Fruit fly (Drosophila melanogaster) whole organism, embryonic: Measurements from ENCODE around the gene CG8097.

ENCODE experiments used
- Abd-B ChIP-seq: fragments of 200-800 bp; sonication (Bioruptor generic); optimal IDR thresholded peaks from 2 replicates; lab custom pipeline; 2018; ENCODE audit warnings: missing biosample characterization, mild to moderate bottlenecking, missing genetic modification characterization, moderate library complexity
- Asciz ChIP-seq: fragments of 200-800 bp; sonication (Bioruptor generic); optimal IDR thresholded peaks from 2 replicates; lab custom pipeline; 2017; ENCODE audit warnings: missing biosample characterization, mild to moderate bottlenecking, missing genetic modification characterization, missing genetic modification reagents
- Atf3 ChIP-seq: fragments of 200-800 bp; sonication (Bioruptor generic); optimal IDR thresholded peaks from 3 replicates; lab custom pipeline; 2016; ENCODE audit warnings: missing biosample characterization, missing genetic modification characterization
- Awh ChIP-seq: fragments of 200-800 bp; sonication (Bioruptor generic); IDR thresholded peaks from 2 replicates; pipeline ENCODE4, ENCODE4 v1.3.6; 2022; ENCODE audit warnings: missing biosample characterization, missing genetic modification characterization
- CG10462 ChIP-seq: fragments of 200-800 bp; sonication (Bioruptor generic); optimal IDR thresholded peaks from 2 replicates; lab custom pipeline; 2016; ENCODE audit warnings: missing biosample characterization, missing genetic modification characterization
- CG1233 ChIP-seq: fragments of 200-800 bp; sonication (Bioruptor generic); optimal IDR thresholded peaks from 4 replicates; lab custom pipeline; 2018; ENCODE audit warnings: missing biosample characterization, mild to moderate bottlenecking, missing genetic modification characterization
- CG14710 ChIP-seq: fragments of 200-800 bp; sonication (Bioruptor generic); optimal IDR thresholded peaks from 3 replicates; lab custom pipeline; 2019; ENCODE audit warnings: missing biosample characterization, mild to moderate bottlenecking, missing genetic modification characterization, moderate library complexity
- CG17912 ChIP-seq: fragments of 200-800 bp; sonication (Bioruptor generic); optimal IDR thresholded peaks from 2 replicates; lab custom pipeline; 2018; ENCODE audit warnings: missing biosample characterization, mild to moderate bottlenecking, missing genetic modification characterization
- CG31441 ChIP-seq: fragments of 200-800 bp; sonication (Bioruptor generic); IDR thresholded peaks from 2 replicates; pipeline ENCODE4 v1.3.6; 2022; ENCODE audit warnings: missing biosample characterization, missing genetic modification characterization
- CG32532 ChIP-seq: fragments of 200-800 bp; sonication (Bioruptor generic); IDR thresholded peaks from 2 replicates; pipeline ENCODE4 v1.3.6; 2022; ENCODE audit warnings: missing biosample characterization, missing genetic modification characterization
- CG32767 ChIP-seq: fragments of 200-800 bp; sonication (Bioruptor generic); IDR thresholded peaks from 2 replicates; pipeline ENCODE4 v1.3.6; 2022; ENCODE audit warnings: missing biosample characterization, missing genetic modification characterization
- CG6854 ChIP-seq: fragments of 200-800 bp; sonication (Bioruptor generic); optimal IDR thresholded peaks from 3 replicates; lab custom pipeline; 2017; ENCODE audit warnings: missing biosample characterization, mild to moderate bottlenecking, missing genetic modification characterization
- CG8290 ChIP-seq, 3 experiments: fragments of 200-800 bp; sonication (Bioruptor generic); optimal IDR thresholded peaks; 2 replicates each; lab custom pipeline; 2016 to 2019; ENCODE audit warnings: missing biosample characterization in 3 of 3, missing genetic modification characterization in 3 of 3, mild to moderate bottlenecking in 2 of 3, moderate library complexity in 1 of 3
- CoRest ChIP-seq: fragments of 200-800 bp; sonication (Bioruptor generic); optimal IDR thresholded peaks from 3 replicates; lab custom pipeline; 2018; ENCODE audit warnings: missing biosample characterization, mild to moderate bottlenecking, missing genetic modification characterization, moderate library complexity
- D19A ChIP-seq: fragments of 200-800 bp; optimal IDR thresholded peaks from 3 replicates; lab custom pipeline; 2019; ENCODE audit warnings: missing biosample characterization, mild to moderate bottlenecking, missing genetic modification characterization, moderate library complexity
- Deaf1 ChIP-seq: fragments of 200-800 bp; optimal IDR thresholded peaks from 3 replicates; lab custom pipeline; 2019; ENCODE audit warnings: missing biosample characterization, mild to moderate bottlenecking, missing genetic modification characterization, moderate library complexity
- E2f2 ChIP-seq: fragments of 200-800 bp; sonication (Bioruptor generic); IDR thresholded peaks from 2 replicates; pipeline ENCODE4 v1.3.6; 2022; ENCODE audit warnings: missing biosample characterization, missing genetic modification characterization
- Elba2 ChIP-seq: fragments of 200-800 bp; sonication (Bioruptor generic); optimal IDR thresholded peaks from 3 replicates; lab custom pipeline; 2016; ENCODE audit warnings: missing biosample characterization, missing genetic modification characterization
- HHEX ChIP-seq: fragments of 200-800 bp; sonication (Bioruptor generic); optimal IDR thresholded peaks from 3 replicates; lab custom pipeline; 2017; ENCODE audit warnings: missing biosample characterization, mild to moderate bottlenecking, missing genetic modification characterization, missing genetic modification reagents
- HLH3B ChIP-seq: fragments of 200-800 bp; sonication (Bioruptor generic); IDR thresholded peaks from 2 replicates; pipeline ENCODE4 v1.3.6; 2022; ENCODE audit warnings: missing biosample characterization, missing genetic modification characterization
- MESR4 ChIP-seq: fragments of 200-800 bp; sonication (Bioruptor generic); optimal IDR thresholded peaks from 2 replicates; lab custom pipeline; 2018; ENCODE audit warnings: missing biosample characterization, mild to moderate bottlenecking, missing genetic modification characterization, moderate library complexity
- MTF-1 ChIP-seq: fragments of 200-800 bp; sonication (Bioruptor generic); optimal IDR thresholded peaks from 2 replicates; lab custom pipeline; 2018; ENCODE audit warnings: missing biosample characterization, mild to moderate bottlenecking, missing genetic modification characterization, borderline replicate concordance
- Med ChIP-seq: fragments of 200-800 bp; sonication (Bioruptor generic); peaks from one replicate; lab custom pipeline; 2016; ENCODE audit warnings: missing biosample characterization, missing genetic modification characterization, mild to moderate bottlenecking, inconsistent platforms, moderate library complexity
- Meics ChIP-seq: fragments of 200-800 bp; sonication (Bioruptor generic); optimal IDR thresholded peaks from 2 replicates; lab custom pipeline; 2017; ENCODE audit warnings: missing biosample characterization, mild to moderate bottlenecking, missing genetic modification characterization
- PHDP ChIP-seq: fragments of 200-800 bp; sonication (Bioruptor generic); optimal IDR thresholded peaks from 3 replicates; lab custom pipeline; 2018; ENCODE audit warnings: missing biosample characterization, mild to moderate bottlenecking, missing genetic modification characterization, moderate library complexity
- Rx ChIP-seq: fragments of 200-800 bp; sonication (Bioruptor generic); IDR thresholded peaks from 2 replicates; pipeline ENCODE4 v1.3.6; 2022; ENCODE audit warnings: missing biosample characterization, missing genetic modification characterization
- Spps ChIP-seq: fragments of 200-800 bp; sonication (Bioruptor generic); optimal IDR thresholded peaks from 2 replicates; lab custom pipeline; 2018; ENCODE audit warnings: missing biosample characterization, mild to moderate bottlenecking, missing genetic modification characterization
- amos ChIP-seq: fragments of 200-800 bp; sonication (Bioruptor generic); IDR thresholded peaks from 2 replicates; pipeline ENCODE4 v1.3.6; 2022; ENCODE audit warnings: missing biosample characterization, missing genetic modification characterization; ENCODE audit not compliant: partially characterized antibody
- caup ChIP-seq: fragments of 200-800 bp; sonication (Bioruptor generic); optimal IDR thresholded peaks from 3 replicates; lab custom pipeline; 2017; ENCODE audit warnings: missing biosample characterization, mild to moderate bottlenecking, missing genetic modification characterization, moderate library complexity; ENCODE audit not compliant: severe bottlenecking
- chinmo ChIP-seq: fragments of 200-800 bp; sonication (Bioruptor generic); IDR thresholded peaks from 4 replicates; pipeline ENCODE4 v1.3.6; 2022; ENCODE audit warnings: missing biosample characterization, missing genetic modification characterization; ENCODE audit not compliant: partially characterized antibody
- crol ChIP-seq: fragments of 200-800 bp; sonication (Bioruptor generic); IDR thresholded peaks from 2 replicates; pipeline ENCODE4 v1.3.6; 2022; ENCODE audit warnings: missing biosample characterization, missing genetic modification characterization
- dm ChIP-seq: fragments of 200-800 bp; sonication (Bioruptor generic); optimal IDR thresholded peaks from 3 replicates; lab custom pipeline; 2016; ENCODE audit warnings: missing biosample characterization, missing genetic modification characterization
- dysf ChIP-seq: fragments of 200-800 bp; sonication (Bioruptor generic); IDR thresholded peaks from 3 replicates; pipeline ENCODE4 v1.3.6; 2022; ENCODE audit warnings: missing biosample characterization, missing genetic modification characterization
- grn ChIP-seq: fragments of 200-800 bp; sonication (Bioruptor generic); optimal IDR thresholded peaks from 3 replicates; lab custom pipeline; 2017; ENCODE audit warnings: missing biosample characterization, missing genetic modification characterization
- klu ChIP-seq: fragments of 200-800 bp; sonication (Bioruptor generic); IDR thresholded peaks from 2 replicates; pipeline ENCODE4 v1.3.6; 2022; ENCODE audit warnings: missing biosample characterization, missing genetic modification characterization
- lilli ChIP-seq: fragments of 200-800 bp; sonication (Bioruptor generic); optimal IDR thresholded peaks from 3 replicates; lab custom pipeline; 2016; ENCODE audit warnings: missing biosample characterization, missing genetic modification characterization
- lola ChIP-seq, 3 experiments: fragments of >200 bp in 2 of 3; fragments of 200-800 bp in 1 of 3; sonication (Bioruptor generic) in 1 of 3; optimal IDR thresholded peaks; 2 replicates each; lab custom pipeline; 2017 to 2019; ENCODE audit warnings: missing biosample characterization in 3 of 3, missing genetic modification characterization in 3 of 3, mild to moderate bottlenecking in 1 of 3, moderate library complexity in 1 of 3
- mirr ChIP-seq: fragments of 200-800 bp; sonication (Bioruptor generic); optimal IDR thresholded peaks from 3 replicates; lab custom pipeline; 2018; ENCODE audit warnings: missing biosample characterization, mild to moderate bottlenecking, missing genetic modification characterization
- nom ChIP-seq: fragments of 200-800 bp; sonication (Bioruptor generic); optimal IDR thresholded peaks from 2 replicates; lab custom pipeline; 2017; ENCODE audit warnings: missing biosample characterization, missing genetic modification characterization, mild to moderate bottlenecking, moderate library complexity, missing genetic modification reagents
- oc ChIP-seq: fragments of 200-800 bp; sonication (Bioruptor generic); optimal IDR thresholded peaks from 2 replicates; lab custom pipeline; 2018; ENCODE audit warnings: missing biosample characterization, mild to moderate bottlenecking, missing genetic modification characterization, moderate library complexity
- prd ChIP-seq, 3 experiments: fragments of >200 bp in 2 of 3; fragments of 200-800 bp in 1 of 3; sonication (Bioruptor generic) in 1 of 3; optimal IDR thresholded peaks in 2 of 3; IDR thresholded peaks in 1 of 3; 2 replicates in 2 of 3; 3 replicates in 1 of 3; pipeline versions ENCODE4 v1.3.6 to Lab custom; 2017 to 2022; ENCODE audit warnings: missing biosample characterization in 1 of 3, missing genetic modification characterization in 1 of 3
- pros ChIP-seq: fragments of 200-800 bp; sonication (Bioruptor generic); optimal IDR thresholded peaks from 3 replicates; lab custom pipeline; 2019; ENCODE audit warnings: missing biosample characterization, mild to moderate bottlenecking, missing genetic modification characterization, moderate library complexity
- sd ChIP-seq: fragments of 200-800 bp; sonication (Bioruptor generic); optimal IDR thresholded peaks from 3 replicates; lab custom pipeline; 2018; ENCODE audit warnings: missing biosample characterization, mild to moderate bottlenecking, missing genetic modification characterization, moderate library complexity
- sens ChIP-seq: fragments of 200-800 bp; sonication (Bioruptor generic); peaks from one replicate; lab custom pipeline; 2016; ENCODE audit warnings: missing biosample characterization, missing genetic modification characterization
- tin ChIP-seq: fragments of 200-800 bp; sonication (Bioruptor generic); optimal IDR thresholded peaks from 3 replicates; lab custom pipeline; 2016; ENCODE audit warnings: missing biosample characterization, missing genetic modification characterization
- tna ChIP-seq: fragments of 200-800 bp; sonication (Bioruptor generic); IDR thresholded peaks from 2 replicates; pipeline ENCODE4 v1.3.6; 2022; ENCODE audit warnings: missing biosample characterization, missing genetic modification characterization; ENCODE audit not compliant: partially characterized antibody
- wdn ChIP-seq: fragments of 200-800 bp; sonication (Bioruptor generic); IDR thresholded peaks from 2 replicates; pipeline ENCODE4 v1.3.6; 2022; ENCODE audit warnings: missing biosample characterization, missing genetic modification characterization
- zf30C ChIP-seq: fragments of 200-800 bp; sonication (Bioruptor generic); optimal IDR thresholded peaks from 3 replicates; lab custom pipeline; 2018; ENCODE audit warnings: missing biosample characterization, mild to moderate bottlenecking, missing genetic modification characterization

CG8097 gene

dm6 chrX:15602438-15602837 lies 19.5 kb downstream of the CG8097 start (continued):
- TF ChIP-seq caup (GFP tag; lab: Kevin White, UChicago): peak; percentile 38
- TF ChIP-seq PHDP (tag; lab: Kevin White, UChicago): peak; percentile 16
- TF ChIP-seq CG14710 (tag; lab: Kevin White, UChicago): no peak
- TF ChIP-seq wdn: 0 out of 2 replicates have a peak, but pooled peaks have one; percentile 24
- no peak for TF ChIP-seq CG32532 (GFP tag; lab: Robert Waterston, UW)
- TF ChIP-seq Asciz: peak; percentile 10
- TF ChIP-seq HLH3B (GFP tag; lab: Robert Waterston, UW): peak; percentile 13; the same call in 1 of the 2 replicates
- no peak for TF ChIP-seq Rx (GFP tag; lab: Robert Waterston, UW)
- peak; percentile 51 for TF ChIP-seq mirr (GFP tag; lab: Kevin White, UChicago)
- no peak for TF ChIP-seq Atf3 (GFP tag; lab: Kevin White, UChicago)
- no peak for TF ChIP-seq CG32767 (GFP tag; lab: Robert Waterston, UW)
- TF ChIP-seq Meics (GFP tag; lab: Kevin White, UChicago): peak; percentile 29
- peak; percentile 27 for TF ChIP-seq E2f2 (GFP tag; lab: Robert Waterston, UW)
- TF ChIP-seq CoRest (tag; lab: Kevin White, UChicago): peak; percentile 2
- peak; percentile 12 for TF ChIP-seq HHEX (GFP tag; lab: Kevin White, UChicago)
- 0 out of 3 replicates have a peak, but pooled peaks have one; percentile 23 for TF ChIP-seq dysf
- TF ChIP-seq MESR4 (GFP tag; lab: Kevin White, UChicago): no peak
- TF ChIP-seq lilli (GFP tag; lab: Kevin White, UChicago): no peak
- TF ChIP-seq CG1233 (GFP tag; lab: Kevin White, UChicago): peak; percentile 4
- TF ChIP-seq CG8290 (GFP tag; optimal IDR thresholded peaks at IDR 0.05; lab: Kevin White, UChicago): no peak
- peak in 1 of 2 experiments; percentile 75 for TF ChIP-seq CG8290 (tag; optimal IDR thresholded peaks at IDR 0.05; lab: Kevin White, UChicago)

dm6 chrX:15608751-15609345 lies 25.9 kb downstream of the CG8097 start:
- TF ChIP-seq pros (GFP tag; lab: Kevin White, UChicago) (peak; percentile 60), nom (GFP tag; lab: Kevin White, UChicago) (peak; percentile 81), klu (GFP tag; lab: Robert Waterston, UW) (no peak), sens (GFP tag; lab: Kevin White, UChicago) (peak; percentile 39), tin (no peak), amos (no peak), CG17912 (GFP tag; lab: Kevin White, UChicago) (no peak), Abd-B (GFP tag; lab: Kevin White, UChicago) (no peak), D19A (tag; lab: Kevin White, UChicago) (no peak), grn (peak; percentile 76), Awh (no peak), HHEX (GFP tag; lab: Kevin White, UChicago) (no peak), CG31441 (no peak), CG10462 (GFP tag; lab: Kevin White, UChicago) (no peak), Spps (tag; lab: Kevin White, UChicago) (no peak), dm (no peak), CG6854 (GFP tag; lab: Kevin White, UChicago) (no peak)

dm6 chrX:15609351-15609750 lies 26.4 kb downstream of the CG8097 start:
- no peak for TF ChIP-seq zf30C (GFP tag; lab: Kevin White, UChicago)
- no peak for TF ChIP-seq MTF-1 (GFP tag; lab: Kevin White, UChicago)
- TF ChIP-seq Elba2 (GFP tag; lab: Kevin White, UChicago): no peak
- peak; percentile 60 for TF ChIP-seq oc
- TF ChIP-seq Med (GFP tag; lab: Kevin White, UChicago): peak; percentile 10
- TF ChIP-seq tna (GFP tag; lab: Robert Waterston, UW): no peak
- TF ChIP-seq prd (optimal IDR thresholded peaks at IDR 0.05; lab: Kevin White, UChicago): no peak
- no peak for TF ChIP-seq prd (GFP tag; IDR thresholded peaks at IDR 0.05; lab: Robert Waterston, UW)
- TF ChIP-seq crol (GFP tag; lab: Robert Waterston, UW): peak; percentile 73
- TF ChIP-seq Deaf1: peak; percentile 46
- no peak for TF ChIP-seq lola (GFP tag; optimal IDR thresholded peaks at IDR 0.05; lab: Kevin White, UChicago)
- peak; percentile 91 for TF ChIP-seq sd (tag; lab: Kevin White, UChicago)
- TF ChIP-seq chinmo (GFP tag; lab: Robert Waterston, UW): peak; percentile 71; the same call in 1 of the 4 replicates
